Fruit fly (Drosophila melanogaster): ENCODE results near the gene CG10713.

The CG10713 gene

dm6 chr3L:13397656-13398055 is 37.4 kb downstream of the CG10713 start (continued):
- no peak for TF ChIP-seq Ets97D (GFP tag; optimal IDR thresholded peaks at IDR 0.05)

dm6 chr3L:13393538-13393937 is 41.5 kb downstream of the CG10713 start:
- TF ChIP-seq tin (GFP tag; optimal IDR thresholded peaks at IDR 0.05) (no peak), lilli (GFP tag; optimal IDR thresholded peaks at IDR 0.05) (no peak), wor (GFP tag; IDR thresholded peaks at IDR 0.05) (no peak), pho (GFP tag; optimal IDR thresholded peaks at IDR 0.05) (no peak), CG10979 (tag; optimal IDR thresholded peaks at IDR 0.05) (peak; percentile 12), crc (GFP tag; optimal IDR thresholded peaks at IDR 0.05) (no peak), CG7556 (GFP tag; optimal IDR thresholded peaks at IDR 0.05) (no peak), Dip3 (GFP tag; optimal IDR thresholded peaks at IDR 0.05) (no peak), CG18011 (GFP tag; optimal IDR thresholded peaks at IDR 0.05) (no peak), Pdp1 (GFP tag; optimal IDR thresholded peaks at IDR 0.05) (no peak), Lim3 (GFP tag; IDR thresholded peaks at IDR 0.05) (no peak), CG9437 (GFP tag; optimal IDR thresholded peaks at IDR 0.05) (no peak), Med (GFP tag) (no peak), CG4820 (GFP tag; optimal IDR thresholded peaks at IDR 0.05) (no peak), Nf-YC (tag; optimal IDR thresholded peaks at IDR 0.05) (no peak), sens (GFP tag) (peak; percentile 87), nom (GFP tag; optimal IDR thresholded peaks at IDR 0.05) (no peak), C15 (GFP tag; IDR thresholded peaks at IDR 0.05) (no peak), CG9727 (GFP tag; optimal IDR thresholded peaks at IDR 0.05) (peak; percentile 15), MESR4 (GFP tag; optimal IDR thresholded peaks at IDR 0.05) (no peak), Atf3 (GFP tag; optimal IDR thresholded peaks at IDR 0.05) (no peak), CG17612 (GFP tag; IDR thresholded peaks at IDR 0.05) (no peak), Oaz (GFP tag; IDR thresholded peaks at IDR 0.05) (no peak)

dm6 chr3L:13389834-13390233 is 45.2 kb downstream of the CG10713 start, which contains the start of gene Poc1:
Gene Poc1 (minus strand): TSS chr3L:13390006.
- TF ChIP-seq Stat92E (GFP tag; optimal IDR thresholded peaks at IDR 0.05) (peak in 1 of 3 experiments; percentile 58), sima (GFP tag; optimal IDR thresholded peaks at IDR 0.05) (no peak), CG4707 (GFP tag; optimal IDR thresholded peaks at IDR 0.05) (no peak), CG11723 (GFP tag; optimal IDR thresholded peaks at IDR 0.05) (no peak), HLH4C (GFP tag; IDR thresholded peaks at IDR 0.05; ENCODE audit: partially characterized antibody) (peak; percentile 71), Hmr (GFP tag; optimal IDR thresholded peaks at IDR 0.05) (peak; percentile 24), inv (GFP tag; IDR thresholded peaks at IDR 0.05; ENCODE audit: partially characterized antibody) (0 out of 2 replicates have a peak, but pooled peaks have one; percentile 3), vnd (GFP tag; IDR thresholded peaks at IDR 0.05; ENCODE audit: partially characterized antibody) (0 out of 3 replicates have a peak, but pooled peaks have one; percentile 15), gem (tag; optimal IDR thresholded peaks at IDR 0.05) (no peak), CG17829 (tag; optimal IDR thresholded peaks at IDR 0.05) (peak; percentile 53), Bgb (GFP tag; IDR thresholded peaks at IDR 0.05; ENCODE audit: partially characterized antibody) (0 out of 2 replicates have a peak, but pooled peaks have one; percentile 51), CG1603 (tag; optimal IDR thresholded peaks at IDR 0.05) (peak; percentile 50), MBD-R2 (GFP tag; IDR thresholded peaks at IDR 0.05) (peak; percentile 22; the same call in 1 of the 2 replicates), CG13287 (GFP tag; IDR thresholded peaks at IDR 0.05; ENCODE audit: partially characterized antibody) (peak; percentile 72), CG33557 (GFP tag; optimal IDR thresholded peaks at IDR 0.05) (no peak), CG15601 (tag; optimal IDR thresholded peaks at IDR 0.05) (peak; percentile 21), insv (GFP tag; optimal IDR thresholded peaks at IDR 0.05) (peak in 1 of 2 experiments; percentile 41), D19B (GFP tag; optimal IDR thresholded peaks at IDR 0.05) (no peak), Lhr (GFP tag; optimal IDR thresholded peaks at IDR 0.05) (peak; percentile 79), CG31224 (GFP tag; IDR thresholded peaks at IDR 0.05) (no peak), E2f2 (GFP tag; IDR thresholded peaks at IDR 0.05) (peak; percentile 98), abd-A (tag; optimal IDR thresholded peaks at IDR 0.05) (no peak), gsb-n (tag; optimal IDR thresholded peaks at IDR 0.05) (peak; percentile 39), Dll (GFP tag; IDR thresholded peaks at IDR 0.05; ENCODE audit: partially characterized antibody) (peak; percentile 47; the same call in 2 of the 4 replicates), Ets65A (GFP tag) (no peak)
